Worm (Caenorhabditis elegans) whole organism, young adult: ENCODE measurements around the gene C31H2.4.

Experiments
- F49E8.2 ChIP-seq: sonication (generic microtip); optimal IDR thresholded peaks from 3 replicates; lab custom pipeline; 2017; ENCODE audit warnings: missing genetic modification characterization, mild to moderate bottlenecking, missing compliant biosample characterization, antibody characterized with exemption, moderate library complexity; ENCODE audit not compliant: insufficient read depth
- attf-6 ChIP-seq: fragments of 200-800 bp; sonication (Bioruptor generic); IDR thresholded peaks from 2 replicates; pipeline ENCODE4 v1.3.6; 2022; ENCODE audit warnings: missing genetic modification reagents, missing genetic modification characterization, missing compliant biosample characterization
- hmg-1.2 ChIP-seq: fragments of 200-800 bp; sonication (Bioruptor generic); IDR thresholded peaks from 2 replicates; pipeline ENCODE4 v1.3.6; 2022; ENCODE audit warnings: missing genetic modification reagents, missing genetic modification characterization, missing compliant biosample characterization
- mxl-1 ChIP-seq: sonication (generic microtip); optimal IDR thresholded peaks from 2 replicates; lab custom pipeline; 2016; ENCODE audit warnings: missing genetic modification characterization, missing compliant biosample characterization
- ztf-18 ChIP-seq: sonication (generic microtip); optimal IDR thresholded peaks from 2 replicates; lab custom pipeline; 2016; ENCODE audit warnings: missing genotype, mild to moderate bottlenecking, missing genetic modification characterization, missing compliant biosample characterization
- ztf-22 ChIP-seq: fragments of 200-800 bp; sonication (Bioruptor generic); optimal IDR thresholded peaks from 2 replicates; lab custom pipeline; 2018; ENCODE audit warnings: mild to moderate bottlenecking, missing genetic modification characterization, moderate library complexity, missing compliant biosample characterization
- ztf-3 ChIP-seq: fragments of 200-800 bp; sonication (Bioruptor generic); optimal IDR thresholded peaks from 2 replicates; lab custom pipeline; 2018; ENCODE audit warnings: mild to moderate bottlenecking, missing genetic modification characterization, missing compliant biosample characterization

ce11 chrX:5195462-5196160 lies 36.1 kb upstream of the C31H2.4 start, which contains the start of gene pqn-62:
- no peak for TF ChIP-seq mxl-1 (tag; lab: Kevin White, UChicago)
- TF ChIP-seq F49E8.2 (tag; lab: Kevin White, UChicago): no peak
- TF ChIP-seq ztf-3 (GFP tag; lab: Kevin White, UChicago): no peak
- no peak for TF ChIP-seq ztf-18
- TF ChIP-seq hmg-1.2 (GFP tag; lab: Robert Waterston, UW): no peak
- TF ChIP-seq ztf-22 (GFP tag; lab: Kevin White, UChicago): no peak
- TF ChIP-seq attf-6 (GFP tag; lab: Robert Waterston, UW): no peak
